3 fruit fly cellular contexts compared by ENCODE assay signal in the genomic region with DNA sequence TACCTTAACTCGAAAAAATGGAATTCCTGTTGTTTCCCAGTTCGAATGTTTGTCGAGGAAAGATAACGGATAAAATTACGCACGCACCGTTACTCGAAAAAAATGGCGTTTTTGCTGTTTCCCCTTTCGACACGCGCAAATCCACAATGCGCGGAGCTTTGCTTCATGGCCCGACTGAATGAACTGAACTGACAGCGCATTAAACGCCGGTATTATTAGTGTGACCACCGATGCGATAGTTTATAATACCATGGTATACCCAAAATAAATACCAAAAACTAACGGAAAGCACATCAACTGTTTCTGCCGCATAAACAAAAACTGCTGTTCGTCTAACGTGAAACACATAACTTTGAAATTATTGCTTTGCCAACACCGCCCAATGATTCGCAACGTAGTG.
A peak's percentile ranks its signal among the peaks of the same experiment; 100 is the strongest.
TF ChIP-seq lines count a peak whose summit lies in the region.

CG32814 (minus strand) TSS at position 190 of the 400 bp plus-strand sequence.
CG11638 (minus strand) TSS at position 193 of the 400 bp plus-strand sequence.
CG3021 (plus strand) TSS at position 281 of the 400 bp plus-strand sequence.

TF ChIP-seq in whole organism, adult, 20 proteins besides CTCF, POLR2A, EP300 and RAD21 (continued from another document):
- TF ChIP-seq kay (GFP tag; lab: Kevin White, UChicago; ENCODE audit: borderline replicate concordance) (no peak), CG5204 (GFP tag; optimal IDR thresholded peaks at IDR 0.05; lab: Kevin White, UChicago) (no peak), CG1620 (GFP tag; optimal IDR thresholded peaks at IDR 0.05; lab: Kevin White, UChicago) (peak; percentile 13)

TF ChIP-seq in whole organism, embryonic, 481 proteins besides CTCF, POLR2A, EP300 and RAD21 (continued from another document and continues in another):
- TF ChIP-seq CG10431 (GFP tag; optimal IDR thresholded peaks at IDR 0.05; lab: Kevin White, UChicago) (peak; percentile 45), nmo (GFP tag; optimal IDR thresholded peaks at IDR 0.05; lab: Kevin White, UChicago) (peak; percentile 34), oc (tag; optimal IDR thresholded peaks at IDR 0.05; lab: Kevin White, UChicago) (no peak), CG3281 (GFP tag; optimal IDR thresholded peaks at IDR 0.05; lab: Kevin White, UChicago) (peak; percentile 20), CG13775 (GFP tag; optimal IDR thresholded peaks at IDR 0.05; lab: Kevin White, UChicago) (peak; percentile 17), CG31365 (tag; optimal IDR thresholded peaks at IDR 0.05; lab: Kevin White, UChicago) (peak; percentile 37), Jarid2 (GFP tag; optimal IDR thresholded peaks at IDR 0.05; lab: Kevin White, UChicago) (peak; percentile 86), bab2 (GFP tag; optimal IDR thresholded peaks at IDR 0.05; lab: Kevin White, UChicago) (no peak), CG3407 (GFP tag; optimal IDR thresholded peaks at IDR 0.05; lab: Kevin White, UChicago) (peak; percentile 11), chinmo (GFP tag; IDR thresholded peaks at IDR 0.05; lab: Robert Waterston, UW; ENCODE audit: partially characterized antibody) (0 out of 4 replicates have a peak, but pooled peaks have one; percentile 6), sens (GFP tag; lab: Kevin White, UChicago) (peak; percentile 89), CoRest (tag; optimal IDR thresholded peaks at IDR 0.05; lab: Kevin White, UChicago) (peak; percentile 25), MESR4 (GFP tag; optimal IDR thresholded peaks at IDR 0.05; lab: Kevin White, UChicago) (peak; percentile 36), wek (GFP tag; optimal IDR thresholded peaks at IDR 0.05; lab: Kevin White, UChicago) (peak; percentile 0), CG15269 (tag; optimal IDR thresholded peaks at IDR 0.05; lab: Kevin White, UChicago) (peak; percentile 26), ken (GFP tag; IDR thresholded peaks at IDR 0.05; lab: Robert Waterston, UW) (no peak), CG2875 (GFP tag; optimal IDR thresholded peaks at IDR 0.05; lab: Kevin White, UChicago) (peak; percentile 5), Oaz (GFP tag; IDR thresholded peaks at IDR 0.05; lab: Robert Waterston, UW) (no peak), Fer1 (GFP tag; optimal IDR thresholded peaks at IDR 0.05; lab: Kevin White, UChicago) (peak; percentile 24), HmgZ (tag; optimal IDR thresholded peaks at IDR 0.05; lab: Kevin White, UChicago) (peak; percentile 52), CG8290 (GFP tag; optimal IDR thresholded peaks at IDR 0.05; lab: Kevin White, UChicago) (no peak), CG8290 (tag; optimal IDR thresholded peaks at IDR 0.05; lab: Kevin White, UChicago) (peak in 1 of 2 experiments; percentile 64), CG11398 (GFP tag; optimal IDR thresholded peaks at IDR 0.05; lab: Kevin White, UChicago) (peak; percentile 22), ato (GFP tag; IDR thresholded peaks at IDR 0.05; lab: Robert Waterston, UW; ENCODE audit: partially characterized antibody) (no peak), ewg (GFP tag; optimal IDR thresholded peaks at IDR 0.05; lab: Kevin White, UChicago) (peak; percentile 26), Bdp1 (GFP tag; optimal IDR thresholded peaks at IDR 0.05; lab: Kevin White, UChicago) (no peak), zen2 (GFP tag; IDR thresholded peaks at IDR 0.05; lab: Robert Waterston, UW; ENCODE audit: partially characterized antibody) (0 out of 3 replicates have a peak, but pooled peaks have one; percentile 44), sna (GFP tag; IDR thresholded peaks at IDR 0.05; lab: Robert Waterston, UW; ENCODE audit: partially characterized antibody) (0 out of 2 replicates have a peak, but pooled peaks have one; percentile 24), Ets97D (GFP tag; optimal IDR thresholded peaks at IDR 0.05; lab: Kevin White, UChicago) (peak; percentile 88), CG17328 (GFP tag; IDR thresholded peaks at IDR 0.05; lab: Robert Waterston, UW) (peak; percentile 15; the same call in 1 of the 2 replicates), ci (GFP tag; IDR thresholded peaks at IDR 0.05; lab: Robert Waterston, UW) (peak; percentile 79), gro (GFP tag; optimal IDR thresholded peaks at IDR 0.05; lab: Kevin White, UChicago) (peak; percentile 17), YL-1 (GFP tag; optimal IDR thresholded peaks at IDR 0.05; lab: Kevin White, UChicago) (peak; percentile 67), CG15601 (tag; optimal IDR thresholded peaks at IDR 0.05; lab: Kevin White, UChicago) (peak; percentile 16), Sox102F (GFP tag; optimal IDR thresholded peaks at IDR 0.05; lab: Kevin White, UChicago) (no peak), unpg (GFP tag; optimal IDR thresholded peaks at IDR 0.05; lab: Kevin White, UChicago) (peak; percentile 14), nau (GFP tag; optimal IDR thresholded peaks at IDR 0.05; lab: Kevin White, UChicago) (peak; percentile 2), CG2712 (tag; optimal IDR thresholded peaks at IDR 0.05; lab: Kevin White, UChicago) (no peak), trem (tag; optimal IDR thresholded peaks at IDR 0.05; lab: Kevin White, UChicago) (peak; percentile 31), bcd (GFP tag; optimal IDR thresholded peaks at IDR 0.05; lab: Kevin White, UChicago) (peak; percentile 8), CG16815 (GFP tag; optimal IDR thresholded peaks at IDR 0.05; lab: Kevin White, UChicago) (no peak), Camta (GFP tag; optimal IDR thresholded peaks at IDR 0.05; lab: Kevin White, UChicago) (no peak), Poxn (GFP tag; IDR thresholded peaks at IDR 0.05; lab: Robert Waterston, UW) (no peak), chm (GFP tag; IDR thresholded peaks at IDR 0.05; lab: Robert Waterston, UW) (peak; percentile 46; the same call in 1 of the 2 replicates), CG1603 (tag; optimal IDR thresholded peaks at IDR 0.05; lab: Kevin White, UChicago) (peak; percentile 47), bbx (GFP tag; IDR thresholded peaks at IDR 0.05; lab: Robert Waterston, UW; ENCODE audit: partially characterized antibody) (peak; percentile 48; the same call in 1 of the 2 replicates), CG6765 (GFP tag; optimal IDR thresholded peaks at IDR 0.05; lab: Kevin White, UChicago) (peak; percentile 2), Hr51 (GFP tag; optimal IDR thresholded peaks at IDR 0.05; lab: Kevin White, UChicago) (peak in 1 of 2 experiments; percentile 25), unc-4 (GFP tag; IDR thresholded peaks at IDR 0.05; lab: Robert Waterston, UW; ENCODE audit: partially characterized antibody) (peak; percentile 53; the same call in 1 of the 2 replicates), Opbp (GFP tag; IDR thresholded peaks at IDR 0.05; lab: Robert Waterston, UW; ENCODE audit: partially characterized antibody) (peak; percentile 59), CG2116 (GFP tag; optimal IDR thresholded peaks at IDR 0.05; lab: Kevin White, UChicago) (peak; percentile 23), lab (GFP tag; optimal IDR thresholded peaks at IDR 0.05; lab: Kevin White, UChicago) (peak; percentile 39), Med (GFP tag; lab: Kevin White, UChicago) (peak; percentile 89), al (GFP tag; IDR thresholded peaks at IDR 0.05; lab: Robert Waterston, UW) (no peak), Myb (GFP tag; optimal IDR thresholded peaks at IDR 0.05; lab: Kevin White, UChicago) (peak; percentile 60), Ada2b (GFP tag; IDR thresholded peaks at IDR 0.05; lab: Robert Waterston, UW) (no peak), CrebB (tag; optimal IDR thresholded peaks at IDR 0.05; lab: Kevin White, UChicago) (no peak), E2f2 (GFP tag; IDR thresholded peaks at IDR 0.05; lab: Robert Waterston, UW) (peak; percentile 59), CG6854 (GFP tag; optimal IDR thresholded peaks at IDR 0.05; lab: Kevin White, UChicago) (peak; percentile 22)

TF ChIP-seq in whole organism, prepupa, 60 proteins besides CTCF, POLR2A, EP300 and RAD21 (continued from another document):
- TF ChIP-seq CG11762 (GFP tag; optimal IDR thresholded peaks at IDR 0.05; lab: Kevin White, UChicago; ENCODE audit: insufficient read depth) (no peak), ss (GFP tag; optimal IDR thresholded peaks at IDR 0.05; lab: Kevin White, UChicago) (peak; percentile 12 to 36), CG6792 (GFP tag; optimal IDR thresholded peaks at IDR 0.05; lab: Kevin White, UChicago) (no peak), CG3919 (GFP tag; optimal IDR thresholded peaks at IDR 0.05; lab: Kevin White, UChicago) (peak; percentile 30), CG15336 (GFP tag; IDR thresholded peaks at IDR 0.05; lab: Robert Waterston, UW) (0 out of 2 replicates have a peak, but pooled peaks have one; percentile 30), CG11902 (GFP tag; optimal IDR thresholded peaks at IDR 0.05; lab: Kevin White, UChicago) (no peak), dac (GFP tag; optimal IDR thresholded peaks at IDR 0.05; lab: Kevin White, UChicago) (no peak), CG3032 (tag; optimal IDR thresholded peaks at IDR 0.05; lab: Kevin White, UChicago) (no peak), CG6276 (GFP tag; optimal IDR thresholded peaks at IDR 0.05; lab: Kevin White, UChicago) (no peak), Eip78C (GFP tag; lab: Kevin White, UChicago) (peak; percentile 15), Hr4 (GFP tag; optimal IDR thresholded peaks at IDR 0.05; lab: Kevin White, UChicago) (no peak), acj6 (GFP tag; optimal IDR thresholded peaks at IDR 0.05; lab: Kevin White, UChicago) (no peak), CG10669 (GFP tag; optimal IDR thresholded peaks at IDR 0.05; lab: Kevin White, UChicago) (peak; percentile 33), lz (GFP tag; optimal IDR thresholded peaks at IDR 0.05; lab: Kevin White, UChicago) (no peak), esn (GFP tag; optimal IDR thresholded peaks at IDR 0.05; lab: Kevin White, UChicago) (no peak), Hr38 (GFP tag; optimal IDR thresholded peaks at IDR 0.05; lab: Kevin White, UChicago) (no peak), cyc (GFP tag; optimal IDR thresholded peaks at IDR 0.05; lab: Kevin White, UChicago) (no peak), svp (GFP tag; lab: Kevin White, UChicago) (no peak), Met (GFP tag; optimal IDR thresholded peaks at IDR 0.05; lab: Kevin White, UChicago) (no peak), Sox102F (GFP tag; optimal IDR thresholded peaks at IDR 0.05; lab: Kevin White, UChicago) (peak; percentile 49), eg (GFP tag; IDR thresholded peaks at IDR 0.05; lab: Robert Waterston, UW) (0 out of 3 replicates have a peak, but pooled peaks have one; percentile 36), CG16779 (tag; optimal IDR thresholded peaks at IDR 0.05; lab: Kevin White, UChicago) (no peak), CG9139 (GFP tag; optimal IDR thresholded peaks at IDR 0.05; lab: Kevin White, UChicago) (no peak), Eip75B (GFP tag; optimal IDR thresholded peaks at IDR 0.05; lab: Kevin White, UChicago) (peak; percentile 42), fd85E (GFP tag; optimal IDR thresholded peaks at IDR 0.05; lab: Kevin White, UChicago) (no peak), achi (GFP tag; optimal IDR thresholded peaks at IDR 0.05; lab: Kevin White, UChicago) (no peak), CG31627 (GFP tag; optimal IDR thresholded peaks at IDR 0.05; lab: Kevin White, UChicago) (peak; percentile 11), dsx (GFP tag; optimal IDR thresholded peaks at IDR 0.05; lab: Kevin White, UChicago; ENCODE audit: poor library complexity, severe bottlenecking) (no peak), CG8119 (GFP tag; IDR thresholded peaks at IDR 0.05; lab: Robert Waterston, UW) (no peak), Eip93F (GFP tag; optimal IDR thresholded peaks at IDR 0.05; lab: Kevin White, UChicago) (no peak), spab (GFP tag; optimal IDR thresholded peaks at IDR 0.05; lab: Kevin White, UChicago) (no peak), CG6163 (GFP tag; IDR thresholded peaks at IDR 0.05; lab: Robert Waterston, UW) (0 out of 3 replicates have a peak, but pooled peaks have one; percentile 41), Sox14 (GFP tag; optimal IDR thresholded peaks at IDR 0.05; lab: Kevin White, UChicago) (no peak), Lpt (GFP tag; optimal IDR thresholded peaks at IDR 0.05; lab: Kevin White, UChicago) (no peak), fd59A (GFP tag; optimal IDR thresholded peaks at IDR 0.05; lab: Kevin White, UChicago) (no peak), CG4318 (GFP tag; optimal IDR thresholded peaks at IDR 0.05; lab: Kevin White, UChicago) (no peak), Gug (GFP tag; IDR thresholded peaks at IDR 0.05; lab: Robert Waterston, UW) (no peak), CG10631 (GFP tag; optimal IDR thresholded peaks at IDR 0.05; lab: Kevin White, UChicago) (no peak), Blimp-1 (GFP tag; optimal IDR thresholded peaks at IDR 0.05; lab: Kevin White, UChicago) (no peak), salr (GFP tag; optimal IDR thresholded peaks at IDR 0.05; lab: Kevin White, UChicago) (no peak), CG34406 (GFP tag; optimal IDR thresholded peaks at IDR 0.05; lab: Kevin White, UChicago) (peak; percentile 26)
